Fruit fly (Drosophila melanogaster) whole organism, embryonic: Measurements from ENCODE around the gene Sec15.

ENCODE experiments used
- Blimp-1 ChIP-seq: fragments of 200-800 bp; sonication (Bioruptor generic); optimal IDR thresholded peaks from 3 replicates; lab custom pipeline; 2018; ENCODE audit warnings: missing biosample characterization, missing genetic modification characterization, mild to moderate bottlenecking, moderate library complexity, missing genetic modification reagents
- CG10321 ChIP-seq: fragments of 200-800 bp; sonication (Bioruptor generic); IDR thresholded peaks from 2 replicates; pipeline ENCODE4 v1.3.6; 2022; ENCODE audit warnings: missing biosample characterization, missing genetic modification characterization
- CG11093 ChIP-seq: fragments of 200-800 bp; sonication (Bioruptor generic); IDR thresholded peaks from 3 replicates; pipeline ENCODE4 v1.3.6; 2022; ENCODE audit warnings: missing biosample characterization, missing genetic modification characterization
- CG14050 ChIP-seq: fragments of 200-800 bp; sonication (Bioruptor generic); IDR thresholded peaks from 3 replicates; pipeline ENCODE4 v1.3.6; 2022; ENCODE audit warnings: missing biosample characterization, missing genetic modification characterization
- CG14860 ChIP-seq: fragments of 200-800 bp; sonication (Bioruptor generic); IDR thresholded peaks from 3 replicates; pipeline ENCODE4 v1.3.6; 2022; ENCODE audit warnings: missing biosample characterization, missing genetic modification characterization; ENCODE audit not compliant: partially characterized antibody
- CG1529 ChIP-seq: fragments of 200-800 bp; sonication (Bioruptor generic); optimal IDR thresholded peaks from 3 replicates; lab custom pipeline; 2018; ENCODE audit warnings: missing biosample characterization, missing genetic modification characterization
- CG17359 ChIP-seq: fragments of 200-800 bp; sonication (Bioruptor generic); optimal IDR thresholded peaks from 3 replicates; lab custom pipeline; 2018; ENCODE audit warnings: missing biosample characterization, mild to moderate bottlenecking, missing genetic modification characterization, moderate library complexity
- CG17361 ChIP-seq: fragments of 200-800 bp; sonication (Bioruptor generic); IDR thresholded peaks from 3 replicates; pipeline ENCODE4 v1.3.6; 2022; ENCODE audit warnings: missing biosample characterization, missing genetic modification characterization
- CG17568 ChIP-seq: fragments of 200-800 bp; sonication (Bioruptor generic); optimal IDR thresholded peaks from 2 replicates; lab custom pipeline; 2018; ENCODE audit warnings: missing biosample characterization, mild to moderate bottlenecking, missing genetic modification characterization, moderate library complexity
- CG17612 ChIP-seq: fragments of 200-800 bp; sonication (Bioruptor generic); IDR thresholded peaks from 2 replicates; pipeline ENCODE4 v1.3.6; 2022; ENCODE audit warnings: missing biosample characterization, missing genetic modification characterization
- CG1832 ChIP-seq: fragments of 200-800 bp; sonication (Bioruptor generic); optimal IDR thresholded peaks from 2 replicates; lab custom pipeline; 2017; ENCODE audit warnings: missing biosample characterization, mild to moderate bottlenecking, missing genetic modification characterization, inconsistent platforms
- CG4282 ChIP-seq: fragments of 200-800 bp; sonication (Bioruptor generic); optimal IDR thresholded peaks from 2 replicates; lab custom pipeline; 2016; ENCODE audit warnings: missing biosample characterization, missing genetic modification characterization
- CG5953 ChIP-seq: fragments of 200-800 bp; sonication (Bioruptor generic); IDR thresholded peaks from 2 replicates; pipeline ENCODE4 v1.3.6; 2022; ENCODE audit warnings: missing biosample characterization, missing genetic modification characterization
- CG6683 ChIP-seq: fragments of 200-800 bp; sonication (Bioruptor generic); optimal IDR thresholded peaks from 2 replicates; lab custom pipeline; 2017; ENCODE audit warnings: missing biosample characterization, mild to moderate bottlenecking, missing genetic modification characterization, missing genetic modification reagents
- CG7928 ChIP-seq: fragments of 200-800 bp; sonication (Bioruptor generic); optimal IDR thresholded peaks from 2 replicates; lab custom pipeline; 2017; ENCODE audit warnings: missing biosample characterization, mild to moderate bottlenecking, missing genetic modification characterization
- CG8388 ChIP-seq: fragments of 200-800 bp; sonication (Bioruptor generic); optimal IDR thresholded peaks from 2 replicates; lab custom pipeline; 2019; ENCODE audit warnings: missing biosample characterization, mild to moderate bottlenecking, missing genetic modification characterization, moderate library complexity
- Deaf1 ChIP-seq: fragments of 200-800 bp; optimal IDR thresholded peaks from 3 replicates; lab custom pipeline; 2019; ENCODE audit warnings: missing biosample characterization, mild to moderate bottlenecking, missing genetic modification characterization, moderate library complexity
- E2f1 ChIP-seq: fragments of 200-800 bp; sonication (Bioruptor generic); IDR thresholded peaks from 2 replicates; pipeline ENCODE4 v1.3.6; 2022; ENCODE audit warnings: missing biosample characterization, missing genetic modification characterization
- Fer3 ChIP-seq: fragments of 200-800 bp; sonication (Bioruptor generic); optimal IDR thresholded peaks from 2 replicates; lab custom pipeline; 2018; ENCODE audit warnings: missing biosample characterization, mild to moderate bottlenecking, missing genetic modification characterization, moderate library complexity
- HLH4C ChIP-seq: fragments of 200-800 bp; sonication (Bioruptor generic); IDR thresholded peaks from 3 replicates; pipeline ENCODE4 v1.3.6; 2022; ENCODE audit warnings: missing biosample characterization, missing genetic modification characterization; ENCODE audit not compliant: partially characterized antibody
- Hr3 ChIP-seq: fragments of 200-800 bp; sonication (Bioruptor generic); optimal IDR thresholded peaks from 3 replicates; lab custom pipeline; 2016; ENCODE audit warnings: missing biosample characterization, missing genetic modification characterization
- Hr39 ChIP-seq: fragments of >200 bp; optimal IDR thresholded peaks from 2 replicates; lab custom pipeline; 2017
- Hr78 ChIP-seq, 2 experiments: fragments of 200-800 bp in 1 of 2; fragments of >200 bp in 1 of 2; sonication (Bioruptor generic) in 1 of 2; optimal IDR thresholded peaks; 2 replicates each; lab custom pipeline; 2017 to 2019; ENCODE audit warnings: missing biosample characterization in 2 of 2, missing genetic modification characterization in 2 of 2, mild to moderate bottlenecking in 1 of 2, moderate library complexity in 1 of 2
- Hsf ChIP-seq: fragments of 200-800 bp; sonication (Bioruptor generic); optimal IDR thresholded peaks from 3 replicates; lab custom pipeline; 2016; ENCODE audit warnings: missing biosample characterization, missing genetic modification characterization
- Lim3 ChIP-seq: fragments of 200-800 bp; sonication (Bioruptor generic); IDR thresholded peaks from 2 replicates; pipeline ENCODE4 v1.3.6; 2022; ENCODE audit warnings: missing biosample characterization, missing genetic modification characterization
- Meics ChIP-seq: fragments of 200-800 bp; sonication (Bioruptor generic); optimal IDR thresholded peaks from 2 replicates; lab custom pipeline; 2017; ENCODE audit warnings: missing biosample characterization, mild to moderate bottlenecking, missing genetic modification characterization
- NFAT ChIP-seq: fragments of 200-800 bp; sonication (Bioruptor generic); IDR thresholded peaks from 2 replicates; pipeline ENCODE4 v1.3.6; 2022; ENCODE audit warnings: missing biosample characterization, missing genetic modification characterization
- ab ChIP-seq: fragments of 200-800 bp; sonication (Bioruptor generic); optimal IDR thresholded peaks from 2 replicates; lab custom pipeline; 2016; ENCODE audit warnings: missing biosample characterization, missing genetic modification characterization
- ash1 ChIP-seq: fragments of 200-800 bp; sonication (Bioruptor generic); optimal IDR thresholded peaks from 2 replicates; lab custom pipeline; 2018; ENCODE audit warnings: missing biosample characterization, mild to moderate bottlenecking, missing genetic modification characterization
- az2 ChIP-seq: fragments of 200-800 bp; sonication (Bioruptor generic); optimal IDR thresholded peaks from 3 replicates; lab custom pipeline; 2016; ENCODE audit warnings: missing biosample characterization, missing genetic modification characterization
- br ChIP-seq: fragments of >200 bp; optimal IDR thresholded peaks from 2 replicates; lab custom pipeline; 2017
- croc ChIP-seq: fragments of 200-800 bp; sonication (Bioruptor generic); conservative IDR thresholded peaks from 3 replicates; pipeline ENCODE4 v1.3.6; 2022; ENCODE audit warnings: missing biosample characterization, missing genetic modification characterization
- da ChIP-seq: fragments of 200-800 bp; sonication (Bioruptor generic); optimal IDR thresholded peaks from 2 replicates; lab custom pipeline; 2016; ENCODE audit warnings: missing biosample characterization, missing genetic modification characterization
- ems ChIP-seq: fragments of 200-800 bp; sonication (Bioruptor generic); optimal IDR thresholded peaks from 3 replicates; lab custom pipeline; 2016; ENCODE audit warnings: missing biosample characterization, missing genetic modification characterization
- gcm ChIP-seq: fragments of 200-800 bp; sonication (Bioruptor generic); optimal IDR thresholded peaks from 2 replicates; lab custom pipeline; 2019; ENCODE audit warnings: missing biosample characterization, mild to moderate bottlenecking, missing genetic modification characterization, moderate library complexity
- gt ChIP-seq: fragments of 200-800 bp; sonication (Bioruptor generic); IDR thresholded peaks from 2 replicates; pipeline ENCODE4 v1.3.6; 2022; ENCODE audit warnings: missing biosample characterization, missing genetic modification characterization
- hbn ChIP-seq: fragments of 200-800 bp; sonication (Bioruptor generic); IDR thresholded peaks from 2 replicates; pipeline ENCODE4 v1.3.6; 2022; ENCODE audit warnings: missing biosample characterization, missing genetic modification characterization; ENCODE audit not compliant: partially characterized antibody
- jing ChIP-seq: fragments of 200-800 bp; sonication (Bioruptor generic); optimal IDR thresholded peaks from 2 replicates; lab custom pipeline; 2018; ENCODE audit warnings: missing biosample characterization, mild to moderate bottlenecking, missing genetic modification characterization
- jumu ChIP-seq: fragments of 200-800 bp; sonication (Bioruptor generic); optimal IDR thresholded peaks from 3 replicates; lab custom pipeline; 2016; ENCODE audit warnings: missing biosample characterization, missing genetic modification characterization
- kay ChIP-seq: fragments of 200-800 bp; sonication (Bioruptor generic); optimal IDR thresholded peaks from 2 replicates; lab custom pipeline; 2016; ENCODE audit warnings: missing biosample characterization, missing genetic modification characterization
- lmd ChIP-seq: fragments of 200-800 bp; sonication (Bioruptor generic); IDR thresholded peaks from 2 replicates; pipeline ENCODE4 v1.3.6; 2022; ENCODE audit warnings: missing biosample characterization, missing genetic modification characterization
- nerfin-1 ChIP-seq: fragments of 200-800 bp; sonication (Bioruptor generic); optimal IDR thresholded peaks from 3 replicates; lab custom pipeline; 2019; ENCODE audit warnings: missing biosample characterization, mild to moderate bottlenecking, missing genetic modification characterization, moderate library complexity
- pho ChIP-seq: fragments of 200-800 bp; sonication (Bioruptor generic); optimal IDR thresholded peaks from 2 replicates; lab custom pipeline; 2016; ENCODE audit warnings: missing biosample characterization, missing genetic modification characterization
- phol ChIP-seq: fragments of 200-800 bp; sonication (Bioruptor generic); optimal IDR thresholded peaks from 3 replicates; lab custom pipeline; 2018; ENCODE audit warnings: missing biosample characterization, mild to moderate bottlenecking, missing genetic modification characterization, moderate library complexity
- ro ChIP-seq: fragments of 200-800 bp; sonication (Bioruptor generic); IDR thresholded peaks from 2 replicates; pipeline ENCODE4 v1.3.6; 2022; ENCODE audit warnings: missing biosample characterization, missing genetic modification characterization
- row ChIP-seq: fragments of 200-800 bp; sonication (Bioruptor generic); IDR thresholded peaks from 3 replicates; pipeline ENCODE4 v1.3.6; 2022; ENCODE audit warnings: missing biosample characterization, missing genetic modification characterization
- tgo ChIP-seq: fragments of 200-800 bp; sonication (Bioruptor generic); IDR thresholded peaks from 3 replicates; pipeline ENCODE4 v1.3.6; 2022; ENCODE audit warnings: missing biosample characterization, missing genetic modification characterization
- toy ChIP-seq: fragments of 200-800 bp; sonication (Bioruptor generic); IDR thresholded peaks from 2 replicates; pipeline ENCODE4 v1.3.6; 2022; ENCODE audit warnings: missing biosample characterization, missing genetic modification characterization
- unpg ChIP-seq: fragments of 200-800 bp; sonication (Bioruptor generic); optimal IDR thresholded peaks from 3 replicates; lab custom pipeline; 2018; ENCODE audit warnings: missing biosample characterization, mild to moderate bottlenecking, missing genetic modification characterization, moderate library complexity
- z ChIP-seq: fragments of 200-800 bp; sonication (Bioruptor generic); IDR thresholded peaks from 3 replicates; pipeline ENCODE4 v1.3.6; 2022; ENCODE audit warnings: missing biosample characterization, missing genetic modification characterization

Gene Sec15

dm6 chr3R:21112742-21113465 is 5.1 kb upstream of the Sec15 start (continued):
- TF ChIP-seq CG11093 = peak; percentile 68; the same call in 2 of the 3 replicates
- peak; percentile 88 for TF ChIP-seq CG17361 (GFP tag; lab: Robert Waterston, UW)
- TF ChIP-seq jing (GFP tag; lab: Kevin White, UChicago) = peak; percentile 81
- peak; percentile 88 for TF ChIP-seq row (GFP tag; lab: Robert Waterston, UW)
- TF ChIP-seq Blimp-1 (GFP tag; lab: Kevin White, UChicago) = peak; percentile 82
- no peak for TF ChIP-seq z (GFP tag; lab: Robert Waterston, UW)
- no peak for TF ChIP-seq HLH4C
- peak; percentile 90 for TF ChIP-seq CG17568 (GFP tag; lab: Kevin White, UChicago)
- TF ChIP-seq CG17359 (tag; lab: Kevin White, UChicago) = peak; percentile 89
- no peak for TF ChIP-seq hbn (GFP tag; lab: Robert Waterston, UW)
- peak; percentile 80 for TF ChIP-seq nerfin-1 (tag; lab: Kevin White, UChicago)
- no peak for TF ChIP-seq br (lab: Kevin White, UChicago)
- peak; percentile 76 for TF ChIP-seq NFAT (GFP tag; lab: Robert Waterston, UW)
- peak; percentile 76 for TF ChIP-seq E2f1
- no peak for TF ChIP-seq Deaf1 (tag; lab: Kevin White, UChicago)
- TF ChIP-seq ab (GFP tag; lab: Kevin White, UChicago) = peak; percentile 61
- TF ChIP-seq CG5953 (GFP tag; lab: Robert Waterston, UW) = peak; percentile 87
- 0 out of 2 replicates have a peak, but pooled peaks have one; percentile 60 for TF ChIP-seq ro (GFP tag; lab: Robert Waterston, UW)
- TF ChIP-seq CG10321 (GFP tag; lab: Robert Waterston, UW) = peak; percentile 52
- peak in 1 of 2 experiments; percentile 57 for TF ChIP-seq Hr78 (GFP tag; optimal IDR thresholded peaks at IDR 0.05; lab: Kevin White, UChicago)
- peak; percentile 68 for TF ChIP-seq toy (GFP tag; lab: Robert Waterston, UW)
- peak; percentile 92 for TF ChIP-seq unpg (GFP tag; lab: Kevin White, UChicago)
- TF ChIP-seq gt = peak; percentile 44; the same call in 1 of the 2 replicates
- TF ChIP-seq ems = peak; percentile 60
- peak; percentile 82 for TF ChIP-seq az2 (GFP tag; lab: Kevin White, UChicago)
- TF ChIP-seq CG7928 (GFP tag; lab: Kevin White, UChicago) = peak; percentile 35
- peak; percentile 36; the same call in 1 of the 2 replicates for TF ChIP-seq CG17612 (GFP tag; lab: Robert Waterston, UW)
- peak; percentile 82 for TF ChIP-seq CG1529 (GFP tag; lab: Kevin White, UChicago)
- 0 out of 2 replicates have a peak, but pooled peaks have one; percentile 19 for TF ChIP-seq Lim3 (GFP tag; lab: Robert Waterston, UW)
- TF ChIP-seq jumu (GFP tag; lab: Kevin White, UChicago) = peak; percentile 90
- peak; percentile 89 for TF ChIP-seq CG8388 (GFP tag; lab: Kevin White, UChicago)
- TF ChIP-seq da (GFP tag; lab: Kevin White, UChicago) = peak; percentile 44
- peak; percentile 86 for TF ChIP-seq pho (GFP tag; lab: Kevin White, UChicago)
- peak; percentile 80 for TF ChIP-seq Hr3 (GFP tag; lab: Kevin White, UChicago)
- peak; percentile 41 for TF ChIP-seq ash1 (GFP tag; lab: Kevin White, UChicago)
- TF ChIP-seq kay (GFP tag; lab: Kevin White, UChicago) = peak; percentile 82
- peak; percentile 86 for TF ChIP-seq gcm (GFP tag; lab: Kevin White, UChicago)
- TF ChIP-seq lmd (GFP tag; lab: Robert Waterston, UW) = peak; percentile 85
- TF ChIP-seq CG14860 (GFP tag; lab: Robert Waterston, UW) = no peak
- TF ChIP-seq phol (tag; lab: Kevin White, UChicago) = peak; percentile 79
- peak; percentile 90 for TF ChIP-seq Fer3 (tag; lab: Kevin White, UChicago)
- no peak for TF ChIP-seq Hr39 (lab: Kevin White, UChicago)
- peak; percentile 83 for TF ChIP-seq CG4282
- peak; percentile 51 for TF ChIP-seq Meics
- no peak for TF ChIP-seq CG1832 (GFP tag; lab: Kevin White, UChicago)
- TF ChIP-seq Hsf = peak; percentile 91
- TF ChIP-seq croc (GFP tag; lab: Robert Waterston, UW) = peak; percentile 78
- no peak for TF ChIP-seq CG6683 (GFP tag; lab: Kevin White, UChicago)
- TF ChIP-seq tgo (GFP tag; lab: Robert Waterston, UW) = peak; percentile 85; the same call in 2 of the 3 replicates
- peak; percentile 74 for TF ChIP-seq CG14050
